Worm (Caenorhabditis elegans): Measurements from ENCODE around the gene Y38F1A.4.
"Not testable (repeated sequence)": the region's sequence is repeated elsewhere in the genome, so short reads cannot be mapped to it uniquely, and the experiment has no call there.

DNA sequence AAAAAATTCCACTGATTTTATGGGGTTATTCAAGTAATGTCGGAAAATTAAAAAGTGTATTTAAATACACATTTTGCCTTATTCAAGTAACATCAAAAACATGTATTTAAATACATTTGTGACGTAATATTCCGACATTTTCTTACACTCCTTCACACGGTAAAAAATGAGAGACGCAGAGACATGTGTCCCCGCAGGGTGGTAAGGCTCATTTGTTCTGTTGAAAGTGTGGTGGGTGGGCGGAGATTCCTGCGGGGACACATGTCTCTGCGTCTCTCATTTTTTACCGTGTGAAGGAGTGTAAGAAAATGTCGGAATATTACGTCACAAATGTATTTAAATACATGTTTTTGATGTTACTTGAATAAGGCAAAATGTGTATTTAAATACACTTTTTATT lies 46.9 kb upstream of the Y38F1A.4 start:
- not testable (repeated sequence) for TF ChIP-seq nhr-11 (tag; optimal IDR thresholded peaks at IDR 0.05); sox-4 (tag; optimal IDR thresholded peaks at IDR 0.05); odd-2 (tag; optimal IDR thresholded peaks at IDR 0.05); ceh-19 (GFP tag; optimal IDR thresholded peaks at IDR 0.05); hlh-30 (tag; optimal IDR thresholded peaks at IDR 0.05; ENCODE audit: insufficient read depth); ahr-1 (tag; optimal IDR thresholded peaks at IDR 0.05); unc-86 (tag; optimal IDR thresholded peaks at IDR 0.05); pha-4 (tag; optimal IDR thresholded peaks at IDR 0.05); F13H6.1 (tag; optimal IDR thresholded peaks at IDR 0.05); ceh-22 (tag; optimal IDR thresholded peaks at IDR 0.05)
- TF ChIP-seq tbx-2 (tag; optimal IDR thresholded peaks at IDR 0.05): peak; percentile 47

Measured in whole organism, late embryonic.